Fruit fly (Drosophila melanogaster) whole organism, wandering third instar larva: Measurements from ENCODE around the gene Eip74EF.

Experiments
- Abd-B ChIP-seq: fragments of >200 bp; optimal IDR thresholded peaks from 2 replicates; lab custom pipeline; 2017; ENCODE audit warnings: missing biosample characterization, missing genetic modification characterization
- CG32264 ChIP-seq: fragments of 200-800 bp; sonication (Bioruptor generic); optimal IDR thresholded peaks from 2 replicates; lab custom pipeline; 2016; ENCODE audit warnings: missing biosample characterization, missing genetic modification characterization
- CG9705 ChIP-seq: fragments of 200-800 bp; sonication (Bioruptor generic); optimal IDR thresholded peaks from 2 replicates; lab custom pipeline; 2018; ENCODE audit warnings: missing biosample characterization, mild to moderate bottlenecking, missing genetic modification characterization
- CrebA ChIP-seq: fragments of 200-800 bp; sonication (Bioruptor generic); optimal IDR thresholded peaks from 2 replicates; lab custom pipeline; 2016; ENCODE audit warnings: missing biosample characterization, mild to moderate bottlenecking, missing genetic modification characterization, borderline replicate concordance
- Dfd ChIP-seq: fragments of >200 bp; optimal IDR thresholded peaks from 2 replicates; lab custom pipeline; 2017; ENCODE audit warnings: missing biosample characterization, missing genetic modification characterization
- Dif ChIP-seq: fragments of 200-275, 200-300 bp; sonication (Bioruptor generic); optimal IDR thresholded peaks from 2 replicates; lab custom pipeline; 2018; ENCODE audit warnings: missing biosample characterization, missing genetic modification characterization; ENCODE audit not compliant: partially characterized antibody
- GATAd ChIP-seq: sonication (Bioruptor generic); optimal IDR thresholded peaks from 2 replicates; lab custom pipeline; 2016; ENCODE audit warnings: missing biosample characterization, missing genetic modification characterization
- HLH106 ChIP-seq: fragments of 200-800 bp; optimal IDR thresholded peaks from 3 replicates; lab custom pipeline; 2019; ENCODE audit warnings: missing biosample characterization, mild to moderate bottlenecking, missing genetic modification characterization, moderate library complexity
- Hnf4 ChIP-seq: fragments of 200-800 bp; sonication (Bioruptor generic); optimal IDR thresholded peaks from 2 replicates; lab custom pipeline; 2016; ENCODE audit warnings: missing biosample characterization, mild to moderate bottlenecking, missing genetic modification characterization
- Hr78 ChIP-seq: fragments of >200 bp; optimal IDR thresholded peaks from 2 replicates; lab custom pipeline; 2017; ENCODE audit warnings: missing biosample characterization, missing genetic modification characterization
- Hr83 ChIP-seq: fragments of 200-300 bp; sonication (Bioruptor generic); optimal IDR thresholded peaks from 2 replicates; lab custom pipeline; 2016; ENCODE audit warnings: missing biosample characterization, mild to moderate bottlenecking, missing genetic modification characterization, moderate library complexity; ENCODE audit not compliant: poor library complexity, severe bottlenecking
- Jra ChIP-seq: sonication (Bioruptor generic); optimal IDR thresholded peaks from 2 replicates; lab custom pipeline; 2016; ENCODE audit warnings: missing biosample characterization, missing genetic modification characterization
- Mio ChIP-seq: sonication (Bioruptor generic); optimal IDR thresholded peaks from 2 replicates; lab custom pipeline; 2016; ENCODE audit warnings: missing biosample characterization, missing genetic modification characterization
- Myc ChIP-seq: fragments of >200 bp; optimal IDR thresholded peaks from 2 replicates; lab custom pipeline; 2017
- N ChIP-seq: fragments of >200 bp; optimal IDR thresholded peaks from 2 replicates; lab custom pipeline; 2018; ENCODE audit warnings: missing biosample characterization, missing external identifiers, missing genetic modification characterization
- OdsH ChIP-seq: fragments of 200-800 bp; sonication (Bioruptor generic); optimal IDR thresholded peaks from 2 replicates; lab custom pipeline; 2016; ENCODE audit warnings: missing biosample characterization, mild to moderate bottlenecking, missing genetic modification characterization
- Rel ChIP-seq, 2 experiments: fragments of 200-800 bp; sonication (Bioruptor generic) in 1 of 2; optimal IDR thresholded peaks; 2 replicates in 1 of 2; 3 replicates in 1 of 2; lab custom pipeline; 2016 to 2019; ENCODE audit warnings: mild to moderate bottlenecking in 2 of 2, missing biosample characterization in 2 of 2, missing genetic modification characterization in 2 of 2, moderate library complexity in 1 of 2
- Sp1 ChIP-seq: fragments of 200-800 bp; sonication (Bioruptor generic); optimal IDR thresholded peaks from 3 replicates; lab custom pipeline; 2019; ENCODE audit warnings: missing biosample characterization, mild to moderate bottlenecking, missing genetic modification characterization, moderate library complexity
- Vsx2 ChIP-seq: fragments of 200-300, 225-300 bp; sonication (Bioruptor generic); optimal IDR thresholded peaks from 2 replicates; lab custom pipeline; 2018; ENCODE audit warnings: missing biosample characterization, missing genetic modification characterization; ENCODE audit not compliant: partially characterized antibody
- br ChIP-seq: fragments of 200-800 bp; sonication (Bioruptor generic); optimal IDR thresholded peaks from 2 replicates; lab custom pipeline; 2016; ENCODE audit warnings: missing biosample characterization, missing genetic modification characterization
- brk ChIP-seq: fragments of 200-800 bp; sonication (Bioruptor generic); optimal IDR thresholded peaks from 2 replicates; lab custom pipeline; 2016; ENCODE audit warnings: missing biosample characterization, mild to moderate bottlenecking, missing genetic modification characterization
- dl ChIP-seq, 2 experiments: fragments of 175-275, 200-275 bp in 1 of 2; fragments of 200-275 bp in 1 of 2; sonication (Bioruptor generic); optimal IDR thresholded peaks; lab custom pipeline; 2018; ENCODE audit warnings: mild to moderate bottlenecking in 2 of 2, missing biosample characterization in 2 of 2, missing genetic modification characterization in 2 of 2, moderate library complexity in 2 of 2; ENCODE audit not compliant: partially characterized antibody in 2 of 2, insufficient read depth in 1 of 2
- dmrt93B ChIP-seq: fragments of 200-800 bp; sonication (Bioruptor generic); optimal IDR thresholded peaks from 2 replicates; lab custom pipeline; 2018; ENCODE audit warnings: missing biosample characterization, mild to moderate bottlenecking, missing genetic modification characterization
- dsf ChIP-seq: sonication (Bioruptor generic); optimal IDR thresholded peaks from 2 replicates; lab custom pipeline; 2016; ENCODE audit warnings: missing biosample characterization, missing genetic modification characterization, borderline replicate concordance
- ey ChIP-seq: fragments of 200-800 bp; sonication (Bioruptor generic); optimal IDR thresholded peaks from 2 replicates; lab custom pipeline; 2016; ENCODE audit warnings: missing biosample characterization, missing genetic modification characterization
- foxo ChIP-seq, 2 experiments: fragments of 200-800 bp; sonication (Bioruptor generic); optimal IDR thresholded peaks; 2 replicates in 1 of 2; 3 replicates in 1 of 2; lab custom pipeline; 2016 to 2017; ENCODE audit warnings: missing biosample characterization in 2 of 2, missing genetic modification characterization in 2 of 2
- fru ChIP-seq: fragments of 200-800 bp; sonication (Bioruptor generic); optimal IDR thresholded peaks from 3 replicates; lab custom pipeline; 2016; ENCODE audit warnings: missing biosample characterization, mild to moderate bottlenecking, missing genetic modification characterization
- h ChIP-seq: fragments of 200-800 bp; sonication (Bioruptor generic); optimal IDR thresholded peaks from 3 replicates; lab custom pipeline; 2016; ENCODE audit warnings: missing biosample characterization, mild to moderate bottlenecking, missing genetic modification characterization
- jim ChIP-seq: fragments of 175-275, 200-325 bp; sonication (Bioruptor generic); optimal IDR thresholded peaks from 2 replicates; lab custom pipeline; 2016; ENCODE audit warnings: missing biosample characterization, mild to moderate bottlenecking, missing genetic modification characterization
- lola ChIP-seq: fragments of >200 bp; optimal IDR thresholded peaks from 2 replicates; lab custom pipeline; 2017; ENCODE audit warnings: missing biosample characterization, missing genetic modification characterization
- pan ChIP-seq: fragments of >200 bp; optimal IDR thresholded peaks from 2 replicates; lab custom pipeline; 2017
- psq ChIP-seq: fragments of 200-800 bp; sonication (Bioruptor generic); optimal IDR thresholded peaks from 3 replicates; lab custom pipeline; 2017; ENCODE audit warnings: missing biosample characterization, mild to moderate bottlenecking, missing genetic modification characterization, moderate library complexity
- rgr ChIP-seq: fragments of 200-800 bp; sonication (Bioruptor generic); optimal IDR thresholded peaks from 3 replicates; lab custom pipeline; 2016; ENCODE audit warnings: missing biosample characterization, mild to moderate bottlenecking, missing genetic modification characterization
- sage ChIP-seq: fragments of 200-800 bp; sonication (Bioruptor generic); optimal IDR thresholded peaks from 2 replicates; lab custom pipeline; 2016; ENCODE audit warnings: missing biosample characterization, mild to moderate bottlenecking, missing genetic modification characterization
- sv ChIP-seq: fragments of 200-800 bp; sonication (Bioruptor generic); optimal IDR thresholded peaks from 3 replicates; lab custom pipeline; 2016; ENCODE audit warnings: missing biosample characterization, missing genetic modification characterization
- tai ChIP-seq: sonication (Bioruptor generic); optimal IDR thresholded peaks from 2 replicates; lab custom pipeline; 2016; ENCODE audit warnings: missing biosample characterization, missing genetic modification characterization
- usp ChIP-seq: fragments of >200 bp; optimal IDR thresholded peaks from 2 replicates; lab custom pipeline; 2017; ENCODE audit warnings: missing biosample characterization, missing genetic modification characterization
- woc ChIP-seq: sonication (Bioruptor generic); optimal IDR thresholded peaks from 2 replicates; lab custom pipeline; 2016; ENCODE audit warnings: missing biosample characterization, mild to moderate bottlenecking, missing genetic modification characterization

Gene Eip74EF

dm6 chr3L:17576886-17577271 is 42.2 kb downstream of the Eip74EF start:
- TF ChIP-seq psq (GFP tag; lab: Kevin White, UChicago) (no peak), jim (GFP tag; lab: Kevin White, UChicago) (no peak), Hr78 (GFP tag; lab: Kevin White, UChicago) (no peak), Jra (GFP tag; lab: Kevin White, UChicago) (no peak), OdsH (GFP tag; lab: Kevin White, UChicago) (peak; percentile 7), ey (GFP tag; lab: Kevin White, UChicago) (no peak), woc (peak; percentile 27), Myc (lab: Kevin White, UChicago) (no peak), CG9705 (no peak), lola (GFP tag; lab: Kevin White, UChicago) (no peak), N (GFP tag; lab: Kevin White, UChicago) (no peak), Sp1 (GFP tag; lab: Kevin White, UChicago) (peak; percentile 3), br (no peak), rgr (GFP tag; lab: Kevin White, UChicago) (peak; percentile 26), Mio (GFP tag; lab: Kevin White, UChicago) (no peak), dsf (GFP tag; lab: Kevin White, UChicago) (no peak), HLH106 (tag; lab: Kevin White, UChicago) (peak; percentile 26), tai (GFP tag; lab: Kevin White, UChicago) (no peak), h (GFP tag; lab: Kevin White, UChicago) (no peak), foxo (GFP tag; optimal IDR thresholded peaks at IDR 0.05; lab: Kevin White, UChicago) (peak in 1 of 2 experiments; percentile 39)

dm6 chr3L:17576093-17576885 is 42.8 kb downstream of the Eip74EF start:
- no peak for TF ChIP-seq lola (GFP tag; lab: Kevin White, UChicago)
- no peak for TF ChIP-seq usp (GFP tag; lab: Kevin White, UChicago)
- TF ChIP-seq GATAd: no peak
- peak; percentile 73 for TF ChIP-seq Rel (GFP tag; optimal IDR thresholded peaks at IDR 0.05; lab: Kevin White, UChicago)
- TF ChIP-seq Rel (tag; optimal IDR thresholded peaks at IDR 0.05; lab: Kevin White, UChicago): peak; percentile 92
- TF ChIP-seq dmrt93B (GFP tag; lab: Kevin White, UChicago): no peak
- no peak for TF ChIP-seq sv (GFP tag; lab: Kevin White, UChicago)
- peak; percentile 94 for TF ChIP-seq CrebA (GFP tag; lab: Kevin White, UChicago)
- TF ChIP-seq OdsH (GFP tag; lab: Kevin White, UChicago): no peak
- TF ChIP-seq sage: peak; percentile 31
- no peak for TF ChIP-seq Mio (GFP tag; lab: Kevin White, UChicago)
- TF ChIP-seq Vsx2 (GFP tag; lab: Kevin White, UChicago): peak; percentile 84
- peak; percentile 38 for TF ChIP-seq CG32264 (GFP tag; lab: Kevin White, UChicago)
- peak in 1 of 2 experiments; percentile 50 for TF ChIP-seq foxo (GFP tag; optimal IDR thresholded peaks at IDR 0.05; lab: Kevin White, UChicago)
- TF ChIP-seq Sp1 (GFP tag; lab: Kevin White, UChicago): no peak
- TF ChIP-seq dl (GFP tag; optimal IDR thresholded peaks at IDR 0.05; lab: Kevin White, UChicago; ENCODE audit: insufficient read depth in 1 of 2, partially characterized antibody in 2 of 2): peak; percentile 81 to 84
- TF ChIP-seq Hr78 (GFP tag; lab: Kevin White, UChicago): no peak
- TF ChIP-seq Jra (GFP tag; lab: Kevin White, UChicago): peak; percentile 81
- no peak for TF ChIP-seq dsf (GFP tag; lab: Kevin White, UChicago)
- no peak for TF ChIP-seq ey (GFP tag; lab: Kevin White, UChicago)
- no peak for TF ChIP-seq Myc (lab: Kevin White, UChicago)
- TF ChIP-seq pan (lab: Kevin White, UChicago): no peak
- TF ChIP-seq brk (GFP tag; lab: Kevin White, UChicago): no peak
- TF ChIP-seq woc: no peak
- peak; percentile 93 for TF ChIP-seq h (GFP tag; lab: Kevin White, UChicago)
- TF ChIP-seq rgr (GFP tag; lab: Kevin White, UChicago): no peak
- no peak for TF ChIP-seq Hnf4
- TF ChIP-seq Dif (GFP tag; lab: Kevin White, UChicago): peak; percentile 90
- TF ChIP-seq CG9705: no peak
- no peak for TF ChIP-seq tai (GFP tag; lab: Kevin White, UChicago)
- peak; percentile 73 for TF ChIP-seq N (GFP tag; lab: Kevin White, UChicago)
- TF ChIP-seq br: peak; percentile 61
- no peak for TF ChIP-seq Dfd (GFP tag; lab: Kevin White, UChicago)
- peak; percentile 46 for TF ChIP-seq Abd-B (GFP tag; lab: Kevin White, UChicago)
- peak; percentile 87 for TF ChIP-seq Hr83 (GFP tag; lab: Kevin White, UChicago)
- TF ChIP-seq HLH106 (tag; lab: Kevin White, UChicago): no peak
- TF ChIP-seq psq (GFP tag; lab: Kevin White, UChicago): peak; percentile 72
- no peak for TF ChIP-seq jim (GFP tag; lab: Kevin White, UChicago)
- peak; percentile 96 for TF ChIP-seq fru
